Worm (Caenorhabditis elegans) whole organism, midembryonic: ENCODE data around the gene taf-12.

Source experiments
- T22C8.4 ChIP-seq: fragments of 200-800 bp; sonication (Bioruptor generic); IDR thresholded peaks from 2 replicates; pipeline ENCODE4 v1.3.6; 2022; ENCODE audit warnings: missing genetic modification characterization, missing compliant biosample characterization
- cog-1 ChIP-seq: sonication (generic microtip); optimal IDR thresholded peaks from 2 replicates; lab custom pipeline; 2016; ENCODE audit warnings: missing genetic modification characterization, missing compliant biosample characterization
- flt-1 ChIP-seq: fragments of 200-800 bp; sonication (Bioruptor generic); IDR thresholded peaks from 2 replicates; pipeline ENCODE4 v1.3.6; 2022; ENCODE audit warnings: missing genetic modification characterization, missing compliant biosample characterization
- klf-2 ChIP-seq: fragments of 200-800 bp; sonication (Bioruptor generic); conservative IDR thresholded peaks from 2 replicates; pipeline ENCODE4 v1.3.6; 2022; ENCODE audit warnings: missing genetic modification reagents, missing genetic modification characterization, missing compliant biosample characterization
- med-1 ChIP-seq: sonication (generic microtip); optimal IDR thresholded peaks from 2 replicates; lab custom pipeline; 2017; ENCODE audit warnings: missing genetic modification characterization, mild to moderate bottlenecking, missing compliant biosample characterization, antibody characterized with exemption, missing genetic modification reagents; ENCODE audit not compliant: insufficient read depth
- ref-1 ChIP-seq: fragments of 200-800 bp; sonication (Bioruptor generic); conservative IDR thresholded peaks from 2 replicates; pipeline ENCODE4 v1.3.6; 2022; ENCODE audit warnings: missing genetic modification reagents, missing genetic modification characterization, missing compliant biosample characterization
- tab-1 ChIP-seq: fragments of 200-800 bp; sonication (Bioruptor generic); IDR thresholded peaks from 2 replicates; pipeline ENCODE4 v1.3.6; 2022; ENCODE audit warnings: missing genetic modification characterization, missing compliant biosample characterization
- ztf-23 ChIP-seq: fragments of 200-800 bp; sonication (Bioruptor generic); IDR thresholded peaks from 2 replicates; pipeline ENCODE4 v1.3.6; 2022; ENCODE audit warnings: missing genetic modification reagents, missing genetic modification characterization, missing compliant biosample characterization
- ztf-29 ChIP-seq: fragments of 200-800 bp; sonication (Bioruptor generic); IDR thresholded peaks from 2 replicates; pipeline ENCODE4 v1.3.6; 2022; ENCODE audit warnings: missing genetic modification reagents, missing genetic modification characterization, missing compliant biosample characterization

The taf-12 gene

ce11 chrIII:11876130-11876529, 7.0 kb upstream of the taf-12 start:
- TF ChIP-seq tab-1 (GFP tag; lab: Robert Waterston, UW) (0 out of 2 replicates have a peak, but pooled peaks have one; percentile 27), T22C8.4 (GFP tag; lab: Robert Waterston, UW) (no peak)

ce11 chrIII:11874242-11874641, 5.2 kb upstream of the taf-12 start:
- TF ChIP-seq T22C8.4 (GFP tag; lab: Robert Waterston, UW) (no peak), flt-1 (GFP tag; lab: Robert Waterston, UW) (no peak), ztf-23 (GFP tag; lab: Robert Waterston, UW) (no peak), ztf-29 (no peak), klf-2 (GFP tag; lab: Robert Waterston, UW) (no peak), cog-1 (tag; lab: Kevin White, UChicago) (no peak), tab-1 (GFP tag; lab: Robert Waterston, UW) (no peak), ref-1 (GFP tag; lab: Robert Waterston, UW) (no peak), med-1 (GFP tag; lab: Kevin White, UChicago) (no peak)

ce11 chrIII:11871617-11872016, 2.5 kb upstream of the taf-12 start:
- TF ChIP-seq flt-1 (GFP tag; lab: Robert Waterston, UW) (no peak), T22C8.4 (GFP tag; lab: Robert Waterston, UW) (no peak), ztf-23 (GFP tag; lab: Robert Waterston, UW) (no peak), med-1 (GFP tag; lab: Kevin White, UChicago) (no peak), klf-2 (GFP tag; lab: Robert Waterston, UW) (no peak), cog-1 (tag; lab: Kevin White, UChicago) (no peak), ref-1 (GFP tag; lab: Robert Waterston, UW) (no peak), tab-1 (GFP tag; lab: Robert Waterston, UW) (no peak), ztf-29 (no peak)

- TF ChIP-seq ztf-29 (no peak), med-1 (GFP tag; lab: Kevin White, UChicago) (no peak), flt-1 (GFP tag; lab: Robert Waterston, UW) (0 out of 2 replicates have a peak, but pooled peaks have one; percentile 46), ref-1 (GFP tag; lab: Robert Waterston, UW) (no peak), cog-1 (tag; lab: Kevin White, UChicago) (peak; percentile 64), klf-2 (GFP tag; lab: Robert Waterston, UW) (no peak), tab-1 (GFP tag; lab: Robert Waterston, UW) (no peak), T22C8.4 (GFP tag; lab: Robert Waterston, UW) (no peak), ztf-23 (GFP tag; lab: Robert Waterston, UW) (peak; percentile 55; the same call in 1 of the 2 replicates)
These were observed 928 bp upstream of the taf-12 start for ce11 chrIII:11870009-11870408.

ce11 chrIII:11866127-11866526, 3.0 kb downstream of the taf-12 start:
- TF ChIP-seq med-1 (GFP tag; lab: Kevin White, UChicago): no peak
- TF ChIP-seq T22C8.4 (GFP tag; lab: Robert Waterston, UW): no peak
- no peak for TF ChIP-seq ztf-29
- no peak for TF ChIP-seq cog-1 (tag; lab: Kevin White, UChicago)
- TF ChIP-seq tab-1 (GFP tag; lab: Robert Waterston, UW): no peak
- TF ChIP-seq klf-2 (GFP tag; lab: Robert Waterston, UW): no peak

- TF ChIP-seq ref-1 (GFP tag; lab: Robert Waterston, UW): no peak
- TF ChIP-seq med-1 (GFP tag; lab: Kevin White, UChicago): no peak
These were observed 6.9 kb downstream of the taf-12 start, which contains the start of gene Y56A3A.2 for ce11 chrIII:11862149-11862548. Gene Y56A3A.2, minus strand, starts transcription at chrIII:11862249.

- TF ChIP-seq flt-1 (GFP tag; lab: Robert Waterston, UW): no peak
- no peak for TF ChIP-seq ref-1 (GFP tag; lab: Robert Waterston, UW)
- no peak for TF ChIP-seq ztf-23 (GFP tag; lab: Robert Waterston, UW)
- no peak for TF ChIP-seq tab-1 (GFP tag; lab: Robert Waterston, UW)
- TF ChIP-seq klf-2 (GFP tag; lab: Robert Waterston, UW): no peak
- no peak for TF ChIP-seq T22C8.4 (GFP tag; lab: Robert Waterston, UW)
- TF ChIP-seq cog-1 (tag; lab: Kevin White, UChicago): no peak
- TF ChIP-seq med-1 (GFP tag; lab: Kevin White, UChicago): no peak
- no peak for TF ChIP-seq ztf-29
These were observed 8.0 kb downstream of the taf-12 start for ce11 chrIII:11861123-11861522.

ce11 chrIII:11856852-11857251, 12.2 kb downstream of the taf-12 start:
- TF ChIP-seq ztf-29 (no peak), cog-1 (tag; lab: Kevin White, UChicago) (no peak), ref-1 (GFP tag; lab: Robert Waterston, UW) (no peak), med-1 (GFP tag; lab: Kevin White, UChicago) (no peak), flt-1 (GFP tag; lab: Robert Waterston, UW) (no peak), tab-1 (GFP tag; lab: Robert Waterston, UW) (no peak), T22C8.4 (GFP tag; lab: Robert Waterston, UW) (no peak), klf-2 (GFP tag; lab: Robert Waterston, UW) (no peak), ztf-23 (GFP tag; lab: Robert Waterston, UW) (no peak)

- TF ChIP-seq med-1 (GFP tag; lab: Kevin White, UChicago) (no peak), ztf-29 (no peak), tab-1 (GFP tag; lab: Robert Waterston, UW) (no peak), klf-2 (GFP tag; lab: Robert Waterston, UW) (no peak), flt-1 (GFP tag; lab: Robert Waterston, UW) (no peak), ztf-23 (GFP tag; lab: Robert Waterston, UW) (no peak), ref-1 (GFP tag; lab: Robert Waterston, UW) (no peak), cog-1 (tag; lab: Kevin White, UChicago) (no peak)
These were observed 15.5 kb downstream of the taf-12 start for ce11 chrIII:11853533-11853932.
